Worm (Caenorhabditis elegans) whole organism, early embryonic: ENCODE results near the gene F14D7.18.

Source experiments
- B0310.2 ChIP-seq: sonication (generic microtip); optimal IDR thresholded peaks from 2 replicates; lab custom pipeline; 2016; ENCODE audit warnings: mild to moderate bottlenecking, missing genetic modification characterization, missing compliant biosample characterization
- flt-1 ChIP-seq: fragments of 200-800 bp; sonication (Bioruptor generic); IDR thresholded peaks from 2 replicates; pipeline ENCODE4 v1.3.6; 2022; ENCODE audit warnings: missing genetic modification characterization, missing compliant biosample characterization
- hmbx-1 ChIP-seq: sonication (generic microtip); optimal IDR thresholded peaks from 2 replicates; lab custom pipeline; 2016; ENCODE audit warnings: mild to moderate bottlenecking, missing genetic modification characterization, missing compliant biosample characterization
- pes-1 ChIP-seq: fragments of 200-800 bp; sonication (Bioruptor generic); IDR thresholded peaks from 2 replicates; pipeline ENCODE4 v1.3.6; 2022; ENCODE audit warnings: missing genetic modification reagents, missing genetic modification characterization, missing compliant biosample characterization
- tbx-11 ChIP-seq: fragments of 200-800 bp; sonication (Bioruptor generic); IDR thresholded peaks from 2 replicates; pipeline ENCODE4 v1.3.6; 2022; ENCODE audit warnings: missing genetic modification characterization, missing compliant biosample characterization
- tbx-37 ChIP-seq: fragments of 200-800 bp; sonication (Bioruptor generic); conservative IDR thresholded peaks from 2 replicates; pipeline ENCODE4 v1.3.6; 2022; ENCODE audit warnings: missing genetic modification reagents, missing genetic modification characterization, missing compliant biosample characterization

ce11 chrV:14273019-14273418, 17.5 kb downstream of the F14D7.18 start, which contains the start of gene F40G12.6:
- TF ChIP-seq pes-1 (GFP tag; lab: Robert Waterston, UW) (no peak), flt-1 (GFP tag; lab: Robert Waterston, UW) (no peak), tbx-11 (GFP tag; lab: Robert Waterston, UW) (no peak), tbx-37 (GFP tag; lab: Robert Waterston, UW) (no peak), hmbx-1 (tag; lab: Kevin White, UChicago) (no peak), B0310.2 (no peak)
